Worm (Caenorhabditis elegans) whole organism, L1 larva: Measurements from ENCODE around the gene lgc-13.

Experiments
- dsc-1 ChIP-seq: sonication (generic microtip); optimal IDR thresholded peaks from 2 replicates; lab custom pipeline; 2016; ENCODE audit warnings: mild to moderate bottlenecking, missing genetic modification characterization, missing compliant biosample characterization
- fkh-10 ChIP-seq: sonication (generic microtip); optimal IDR thresholded peaks from 2 replicates; lab custom pipeline; 2017; ENCODE audit warnings: missing biosample characterization, missing genetic modification reagents, missing genetic modification characterization
- lin-13 ChIP-seq: fragments of 150-350 bp; optimal IDR thresholded peaks from 2 replicates; lab custom pipeline; 2014; ENCODE audit warnings: missing biosample characterization, missing genetic modification reagents, missing genetic modification characterization
- nhr-19 ChIP-seq: fragments of 200-800 bp; sonication (Bioruptor generic); conservative IDR thresholded peaks from 2 replicates; pipeline ENCODE4 v1.3.6; 2022; ENCODE audit warnings: missing genetic modification characterization, missing compliant biosample characterization
- pqm-1 ChIP-seq: sonication (generic microtip); optimal IDR thresholded peaks from 3 replicates; lab custom pipeline; 2017; ENCODE audit warnings: missing biosample characterization, missing genetic modification characterization
- snpc-4 ChIP-seq: fragments of 150-350 bp; optimal IDR thresholded peaks from 2 replicates; lab custom pipeline; 2014; ENCODE audit warnings: missing biosample characterization, missing genetic modification characterization
- tbx-2 ChIP-seq: sonication (generic microtip); optimal IDR thresholded peaks from 2 replicates; lab custom pipeline; 2016; ENCODE audit warnings: missing genetic modification characterization, missing compliant biosample characterization
- tlp-1 ChIP-seq: fragments of 150-350 bp; optimal IDR thresholded peaks from 2 replicates; lab custom pipeline; 2014; ENCODE audit warnings: missing biosample characterization, missing genetic modification characterization
- unc-86 ChIP-seq: sonication (generic microtip); optimal IDR thresholded peaks from 2 replicates; lab custom pipeline; 2016; ENCODE audit warnings: missing genetic modification characterization, missing compliant biosample characterization

- TF ChIP-seq pqm-1 (no peak), dsc-1 (no peak), tlp-1 (tag; lab: Kevin White, UChicago) (no peak), unc-86 (tag; lab: Kevin White, UChicago) (no peak), lin-13 (GFP tag; lab: Kevin White, UChicago) (no peak), snpc-4 (tag; lab: Kevin White, UChicago) (no peak), nhr-19 (GFP tag; lab: Robert Waterston, UW) (no peak), tbx-2 (no peak), fkh-10 (GFP tag; lab: Kevin White, UChicago) (no peak)
Measured at ce11 chrX:12118340-12118739, 9.4 kb downstream of the lgc-13 start, which contains the start of gene lgc-16.
